Worm (Caenorhabditis elegans) whole organism, late embryonic: ENCODE results near the gene F13B9.2.
"Not testable (repeated sequence)": the region's sequence is repeated elsewhere in the genome, so short reads cannot be mapped to it uniquely, and the experiment has no call there.

Source experiments
- C08G9.2 ChIP-seq: sonication (generic microtip); optimal IDR thresholded peaks from 2 replicates; lab custom pipeline; 2016; ENCODE audit warnings: mild to moderate bottlenecking, missing genetic modification characterization, moderate library complexity, missing compliant biosample characterization
- K09A11.1 ChIP-seq: sonication (generic microtip); optimal IDR thresholded peaks from 2 replicates; lab custom pipeline; 2017; ENCODE audit warnings: antibody characterized with exemption, mild to moderate bottlenecking, missing genetic modification characterization, missing compliant biosample characterization; ENCODE audit not compliant: insufficient read depth
- ama-1 ChIP-seq: fragments of 150-350 bp; optimal IDR thresholded peaks from 2 replicates; lab custom pipeline; 2014
- ceh-14 ChIP-seq: sonication (generic microtip); optimal IDR thresholded peaks from 2 replicates; lab custom pipeline; 2016; ENCODE audit warnings: missing genotype, missing genetic modification characterization, missing compliant biosample characterization
- ceh-18 ChIP-seq: sonication (generic microtip); optimal IDR thresholded peaks from 2 replicates; lab custom pipeline; 2016; ENCODE audit warnings: missing genetic modification characterization, missing compliant biosample characterization
- ceh-2 ChIP-seq: sonication (generic microtip); optimal IDR thresholded peaks from 2 replicates; lab custom pipeline; 2016; ENCODE audit warnings: missing genotype, missing genetic modification characterization, missing compliant biosample characterization
- ceh-22 ChIP-seq: sonication (generic microtip); optimal IDR thresholded peaks from 2 replicates; lab custom pipeline; 2017; ENCODE audit warnings: missing biosample characterization, missing genetic modification characterization
- ceh-24 ChIP-seq: sonication (generic microtip); optimal IDR thresholded peaks from 2 replicates; lab custom pipeline; 2016; ENCODE audit warnings: mild to moderate bottlenecking, missing genetic modification characterization, missing compliant biosample characterization
- ceh-30 ChIP-seq: fragments of 150-350 bp; optimal IDR thresholded peaks from 2 replicates; lab custom pipeline; 2014; ENCODE audit warnings: missing biosample characterization, missing genetic modification characterization
- ceh-31 ChIP-seq: sonication (generic microtip); optimal IDR thresholded peaks from 2 replicates; lab custom pipeline; 2016; ENCODE audit warnings: missing genetic modification characterization, missing compliant biosample characterization
- ceh-34 ChIP-seq: sonication (generic microtip); optimal IDR thresholded peaks from 2 replicates; lab custom pipeline; 2016; ENCODE audit warnings: mild to moderate bottlenecking, missing genetic modification characterization, missing compliant biosample characterization
- ceh-45 ChIP-seq: fragments of 200-800 bp; sonication (Bioruptor generic); IDR thresholded peaks from 2 replicates; pipeline ENCODE4 v1.3.6; 2022; ENCODE audit warnings: missing genetic modification reagents, missing genetic modification characterization, missing compliant biosample characterization
- ceh-9 ChIP-seq: sonication (generic microtip); optimal IDR thresholded peaks from 2 replicates; lab custom pipeline; 2016; ENCODE audit warnings: mild to moderate bottlenecking, missing genetic modification characterization, inconsistent platforms, missing compliant biosample characterization
- dve-1 ChIP-seq: sonication (generic microtip); optimal IDR thresholded peaks from 2 replicates; lab custom pipeline; 2017; ENCODE audit warnings: antibody characterized with exemption, mild to moderate bottlenecking, missing genetic modification characterization, missing compliant biosample characterization
- elt-2 ChIP-seq: sonication (generic microtip); optimal IDR thresholded peaks from 2 replicates; lab custom pipeline; 2016; ENCODE audit warnings: missing genetic modification reagents, missing genetic modification characterization, missing compliant biosample characterization
- elt-4 ChIP-seq: sonication (generic microtip); optimal IDR thresholded peaks from 2 replicates; lab custom pipeline; 2016; ENCODE audit warnings: missing genetic modification characterization, missing compliant biosample characterization
- fax-1 ChIP-seq: sonication (generic microtip); optimal IDR thresholded peaks from 2 replicates; lab custom pipeline; 2016; ENCODE audit warnings: missing genotype, missing genetic modification characterization, missing compliant biosample characterization
- fkh-6 ChIP-seq: sonication (generic microtip); optimal IDR thresholded peaks from 2 replicates; lab custom pipeline; 2016; ENCODE audit warnings: missing genetic modification characterization, missing compliant biosample characterization
- gmeb-2 ChIP-seq: sonication (generic microtip); optimal IDR thresholded peaks from 2 replicates; lab custom pipeline; 2016; ENCODE audit warnings: missing genetic modification characterization, inconsistent platforms, missing compliant biosample characterization
- hlh-15 ChIP-seq: sonication (generic microtip); optimal IDR thresholded peaks from 2 replicates; lab custom pipeline; 2016; ENCODE audit warnings: missing genetic modification characterization, missing compliant biosample characterization
- hlh-30 ChIP-seq: sonication (generic microtip); optimal IDR thresholded peaks from 2 replicates; lab custom pipeline; 2017; ENCODE audit warnings: antibody characterized with exemption, missing genetic modification characterization, missing compliant biosample characterization; ENCODE audit not compliant: insufficient read depth
- lim-6 ChIP-seq: sonication (generic microtip); optimal IDR thresholded peaks from 2 replicates; lab custom pipeline; 2016; ENCODE audit warnings: missing genetic modification characterization, missing compliant biosample characterization
- mec-3 ChIP-seq: sonication (generic microtip); optimal IDR thresholded peaks from 2 replicates; lab custom pipeline; 2016; ENCODE audit warnings: borderline replicate concordance, missing genetic modification characterization, missing compliant biosample characterization
- npax-4 ChIP-seq: sonication (generic microtip); optimal IDR thresholded peaks from 2 replicates; lab custom pipeline; 2016; ENCODE audit warnings: missing genetic modification characterization, missing compliant biosample characterization
- pag-3 ChIP-seq: sonication (generic microtip); optimal IDR thresholded peaks from 2 replicates; lab custom pipeline; 2016; ENCODE audit warnings: missing compliant biosample characterization, missing genetic modification characterization, borderline replicate concordance
- pha-2 ChIP-seq: sonication (generic microtip); optimal IDR thresholded peaks from 2 replicates; lab custom pipeline; 2017; ENCODE audit warnings: mild to moderate bottlenecking, missing genetic modification characterization, missing compliant biosample characterization
- pqm-1 ChIP-seq: sonication (generic microtip); optimal IDR thresholded peaks from 2 replicates; lab custom pipeline; 2016; ENCODE audit warnings: missing genetic modification characterization, missing compliant biosample characterization
- ref-2 ChIP-seq: sonication (generic microtip); optimal IDR thresholded peaks from 2 replicates; lab custom pipeline; 2016; ENCODE audit warnings: missing genetic modification characterization, missing compliant biosample characterization
- sdc-2 ChIP-seq: sonication (generic microtip); optimal IDR thresholded peaks from 2 replicates; lab custom pipeline; 2016; ENCODE audit warnings: missing genotype, missing genetic modification characterization, missing compliant biosample characterization
- syd-9 ChIP-seq: sonication (generic microtip); optimal IDR thresholded peaks from 2 replicates; lab custom pipeline; 2016; ENCODE audit warnings: mild to moderate bottlenecking, missing genetic modification characterization, moderate library complexity, missing compliant biosample characterization
- unc-42 ChIP-seq: sonication (generic microtip); optimal IDR thresholded peaks from 2 replicates; lab custom pipeline; 2016; ENCODE audit warnings: missing genotype, missing genetic modification characterization, missing compliant biosample characterization
- unc-55 ChIP-seq: sonication (generic microtip); optimal IDR thresholded peaks from 2 replicates; lab custom pipeline; 2017; ENCODE audit warnings: missing biosample characterization, missing genetic modification reagents, missing genetic modification characterization
- ztf-16 ChIP-seq: sonication (generic microtip); optimal IDR thresholded peaks from 2 replicates; lab custom pipeline; 2017; ENCODE audit warnings: missing genetic modification characterization, missing compliant biosample characterization

F13B9.2 gene

ce11 chrX:8311590-8311989 lies 26.1 kb downstream of the F13B9.2 start:
- no peak for TF ChIP-seq ceh-34 (tag; lab: Kevin White, UChicago)
- TF ChIP-seq gmeb-2 (tag; lab: Kevin White, UChicago): no peak
- TF ChIP-seq ceh-2 (tag; lab: Kevin White, UChicago): no peak
- peak; percentile 58 for TF ChIP-seq ceh-31 (tag; lab: Kevin White, UChicago)
- no peak for TF ChIP-seq ceh-18 (tag; lab: Kevin White, UChicago)
- TF ChIP-seq ceh-45 (GFP tag; lab: Robert Waterston, UW): no peak
- peak; percentile 15 for TF ChIP-seq ref-2 (tag; lab: Kevin White, UChicago)
- TF ChIP-seq ztf-16 (tag; lab: Kevin White, UChicago): no peak
- TF ChIP-seq elt-2 (tag; lab: Kevin White, UChicago): no peak
- TF ChIP-seq pha-2: no peak
- TF ChIP-seq unc-42 (tag; lab: Kevin White, UChicago): peak; percentile 95

- no peak for TF ChIP-seq hlh-30
- TF ChIP-seq C08G9.2: no peak
- no peak for TF ChIP-seq ceh-34 (tag; lab: Kevin White, UChicago)
- no peak for TF ChIP-seq pha-2
- no peak for TF ChIP-seq ceh-14 (tag; lab: Kevin White, UChicago)
- TF ChIP-seq ceh-30 (tag; lab: Kevin White, UChicago): no peak
- no peak for TF ChIP-seq ceh-24 (tag; lab: Kevin White, UChicago)
- TF ChIP-seq pag-3 (tag; lab: Kevin White, UChicago): no peak
- no peak for TF ChIP-seq mec-3 (tag; lab: Kevin White, UChicago)
- no peak for TF ChIP-seq pqm-1 (tag; lab: Kevin White, UChicago)
- no peak for TF ChIP-seq sdc-2 (tag; lab: Kevin White, UChicago)
- no peak for TF ChIP-seq syd-9
- TF ChIP-seq, all 69 proteins: peak for 0
These were observed 33.5 kb downstream of the F13B9.2 start, which contains the start of gene srh-11 for ce11 chrX:8318950-8319349. Gene srh-11 (minus strand): TSS chrX:8319050.

- TF ChIP-seq ceh-9 (no peak), syd-9 (no peak)
These were observed 35.4 kb downstream of the F13B9.2 start, which contains the start of gene pqn-57 for ce11 chrX:8320889-8321288. Gene pqn-57 (minus strand): TSS chrX:8320989.

ce11 chrX:8321811-8322210 lies 36.3 kb downstream of the F13B9.2 start, which contains the start of gene abu-9:
Gene abu-9 (plus strand): TSS chrX:8322111.
- not testable (repeated sequence) for TF ChIP-seq ref-2 (tag; lab: Kevin White, UChicago); fkh-6; npax-4

ce11 chrX:8323371-8323770 lies 37.9 kb downstream of the F13B9.2 start, which contains the start of gene R09F10.1:
Gene R09F10.1 (plus strand): TSS chrX:8323592.
- peak; percentile 77 for TF ChIP-seq elt-2 (tag; lab: Kevin White, UChicago)
- no peak for TF ChIP-seq pag-3 (tag; lab: Kevin White, UChicago)

- TF ChIP-seq mec-3 (tag; lab: Kevin White, UChicago) (no peak), ceh-31 (tag; lab: Kevin White, UChicago) (no peak), ceh-18 (tag; lab: Kevin White, UChicago) (no peak), npax-4 (no peak), lim-6 (tag; lab: Kevin White, UChicago) (no peak), dve-1 (tag; lab: Kevin White, UChicago) (no peak)
These were observed 40.9 kb downstream of the F13B9.2 start, which contains the start of gene R09F10.8 for ce11 chrX:8326394-8326793. Gene R09F10.8 (minus strand): TSS chrX:8326451.

ce11 chrX:8327800-8328199 lies 42.3 kb downstream of the F13B9.2 start, which contains the start of gene F55E10.4:
Gene F55E10.4 (minus strand): TSS chrX:8327900.
- TF ChIP-seq pag-3 (tag; lab: Kevin White, UChicago): no peak
- TF ChIP-seq ceh-9: no peak
- TF ChIP-seq K09A11.1 (tag; lab: Kevin White, UChicago): no peak
- no peak for TF ChIP-seq unc-55 (GFP tag; lab: Kevin White, UChicago)
- no peak for TF ChIP-seq elt-4 (tag; lab: Kevin White, UChicago)
- no peak for TF ChIP-seq fax-1
- TF ChIP-seq ceh-22 (tag; lab: Kevin White, UChicago): no peak
- no peak for TF ChIP-seq npax-4
- TF ChIP-seq ceh-2 (tag; lab: Kevin White, UChicago): no peak
- no peak for TF ChIP-seq ceh-31 (tag; lab: Kevin White, UChicago)
- TF ChIP-seq ama-1 (lab: Kevin White, UChicago): no peak
- no peak for TF ChIP-seq hlh-15 (tag; lab: Kevin White, UChicago)
- TF ChIP-seq, all 69 proteins: peak for 0
